Worm (Caenorhabditis elegans): ENCODE data around the gene srt-67.

DNA sequence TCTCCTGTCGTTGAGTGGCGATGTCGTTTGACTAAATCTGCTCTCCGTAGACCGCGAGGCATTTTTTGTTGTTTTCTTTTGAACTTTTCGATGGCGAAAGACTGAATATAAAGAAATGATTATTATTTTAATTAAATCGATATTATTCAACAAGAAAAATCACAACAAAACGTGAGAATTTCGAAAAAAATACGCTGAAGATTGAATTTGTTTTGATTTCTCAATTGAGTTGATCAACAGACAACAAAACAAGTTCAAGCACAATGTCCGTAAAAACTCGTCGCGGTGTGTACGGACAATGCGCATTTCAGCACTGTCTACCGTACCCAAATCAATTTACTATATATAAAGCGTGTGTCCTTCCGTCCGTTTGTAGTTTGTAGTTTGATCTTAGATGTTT, 20.7 kb upstream of the srt-67 start, which contains the start of gene B0238.9:
- TF ChIP-seq him-1 (tag; optimal IDR thresholded peaks at IDR 0.05) (no peak), W03F9.2 (tag; optimal IDR thresholded peaks at IDR 0.05) (no peak)

Data from whole organism, L4/young adult.